Fruit fly (Drosophila melanogaster): Measurements from ENCODE around the gene Ccdc39.
A peak's percentile ranks its signal among the peaks of the same experiment; 100 is the strongest.

The Ccdc39 gene

dm6 chr3R:4739492-4740431 lies 44.8 kb downstream of the Ccdc39 start (continued):
- TF ChIP-seq YL-1 (GFP tag; optimal IDR thresholded peaks at IDR 0.05) = peak; percentile 22
- no peak for TF ChIP-seq CG6175 (GFP tag; IDR thresholded peaks at IDR 0.05)
- TF ChIP-seq Sox100B (GFP tag; optimal IDR thresholded peaks at IDR 0.05) = peak; percentile 94
- TF ChIP-seq CG5953 (GFP tag; IDR thresholded peaks at IDR 0.05) = no peak
- TF ChIP-seq pros (GFP tag; optimal IDR thresholded peaks at IDR 0.05) = peak; percentile 79
- TF ChIP-seq CG4617 (GFP tag; optimal IDR thresholded peaks at IDR 0.05; ENCODE audit: borderline replicate concordance) = peak; percentile 67
- no peak for TF ChIP-seq CG4730 (GFP tag; IDR thresholded peaks at IDR 0.05)
- TF ChIP-seq luna (GFP tag; optimal IDR thresholded peaks at IDR 0.05) = no peak
- no peak for TF ChIP-seq exex (tag; optimal IDR thresholded peaks at IDR 0.05)
- TF ChIP-seq CG17568 (GFP tag; optimal IDR thresholded peaks at IDR 0.05) = peak; percentile 42
- TF ChIP-seq phol (tag; optimal IDR thresholded peaks at IDR 0.05) = peak; percentile 89
- TF ChIP-seq CG9932 (GFP tag; IDR thresholded peaks at IDR 0.05) = no peak
- no peak for TF ChIP-seq CG9215 (GFP tag; IDR thresholded peaks at IDR 0.05)
- peak; percentile 89 for TF ChIP-seq CG1233 (GFP tag; optimal IDR thresholded peaks at IDR 0.05)
- TF ChIP-seq cato (GFP tag; optimal IDR thresholded peaks at IDR 0.05; ENCODE audit: borderline replicate concordance) = peak; percentile 72
- TF ChIP-seq B-H2 (GFP tag; optimal IDR thresholded peaks at IDR 0.05) = no peak
- no peak for TF ChIP-seq CG4360 (GFP tag; IDR thresholded peaks at IDR 0.05)
- peak; percentile 35 for TF ChIP-seq btn (GFP tag; optimal IDR thresholded peaks at IDR 0.05)
- no peak for TF ChIP-seq Opbp (GFP tag; IDR thresholded peaks at IDR 0.05; ENCODE audit: partially characterized antibody)
- peak; percentile 90 for TF ChIP-seq lilli (GFP tag; optimal IDR thresholded peaks at IDR 0.05)
- TF ChIP-seq peb (GFP tag; IDR thresholded peaks at IDR 0.05) = no peak
- TF ChIP-seq TFAM (GFP tag; optimal IDR thresholded peaks at IDR 0.05) = peak; percentile 32
- peak; percentile 56 for TF ChIP-seq CG4854 (GFP tag; optimal IDR thresholded peaks at IDR 0.05)
- no peak for TF ChIP-seq CG31365 (tag; optimal IDR thresholded peaks at IDR 0.05)
- peak; percentile 93 for TF ChIP-seq CG4424 (GFP tag; optimal IDR thresholded peaks at IDR 0.05)
- no peak for TF ChIP-seq nerfin-2 (GFP tag; IDR thresholded peaks at IDR 0.05; ENCODE audit: partially characterized antibody)
- no peak for TF ChIP-seq mld (GFP tag; IDR thresholded peaks at IDR 0.05; ENCODE audit: partially characterized antibody)
- TF ChIP-seq ci (GFP tag; IDR thresholded peaks at IDR 0.05) = no peak
- TF ChIP-seq CG1529 (GFP tag; optimal IDR thresholded peaks at IDR 0.05) = peak; percentile 81
- TF ChIP-seq CG4404 (GFP tag; IDR thresholded peaks at IDR 0.05) = no peak
- peak; percentile 89 for TF ChIP-seq CG12391 (tag; optimal IDR thresholded peaks at IDR 0.05)
- peak; percentile 87 for TF ChIP-seq bab2 (GFP tag; optimal IDR thresholded peaks at IDR 0.05)
- TF ChIP-seq tup (GFP tag; optimal IDR thresholded peaks at IDR 0.05) = no peak
- no peak for TF ChIP-seq Aef1 (GFP tag; IDR thresholded peaks at IDR 0.05)
- TF ChIP-seq CG11085 (GFP tag; IDR thresholded peaks at IDR 0.05) = no peak
- TF ChIP-seq CG6689 (GFP tag; IDR thresholded peaks at IDR 0.05) = no peak
- no peak for TF ChIP-seq Mrtf (GFP tag; IDR thresholded peaks at IDR 0.05)
- peak; percentile 33 for TF ChIP-seq Sry-β (GFP tag; optimal IDR thresholded peaks at IDR 0.05)
- TF ChIP-seq pan (optimal IDR thresholded peaks at IDR 0.05) = no peak
- no peak for TF ChIP-seq pan (GFP tag; optimal IDR thresholded peaks at IDR 0.05 in 1 of 2, IDR thresholded peaks at IDR 0.05 in 1 of 2)
- TF ChIP-seq dimm (GFP tag; IDR thresholded peaks at IDR 0.05) = no peak
- TF ChIP-seq NK7.1 (GFP tag; optimal IDR thresholded peaks at IDR 0.05) = peak; percentile 63
- TF ChIP-seq Doc2 (GFP tag; IDR thresholded peaks at IDR 0.05) = no peak
- no peak for TF ChIP-seq MBD-R2 (GFP tag; IDR thresholded peaks at IDR 0.05)
- no peak for TF ChIP-seq CG2889 (GFP tag; IDR thresholded peaks at IDR 0.05)
- peak; percentile 47 for TF ChIP-seq CG2116 (GFP tag; optimal IDR thresholded peaks at IDR 0.05)
- TF ChIP-seq CG15601 (tag; optimal IDR thresholded peaks at IDR 0.05) = peak; percentile 73
- no peak for TF ChIP-seq sna (GFP tag; IDR thresholded peaks at IDR 0.05; ENCODE audit: partially characterized antibody)
- peak; percentile 56 for TF ChIP-seq Fer1 (GFP tag; optimal IDR thresholded peaks at IDR 0.05)
